Worm (Caenorhabditis elegans) whole organism, L1 larva: Measurements from ENCODE around the gene sahd-1.

Source experiments
- C04F5.9 ChIP-seq: sonication (generic microtip); optimal IDR thresholded peaks from 2 replicates; lab custom pipeline; 2016; ENCODE audit warnings: missing genetic modification characterization, missing compliant biosample characterization
- C16A3.4 ChIP-seq: fragments of 150-350 bp; optimal IDR thresholded peaks from 2 replicates; lab custom pipeline; 2014; ENCODE audit warnings: missing biosample characterization, missing genetic modification characterization
- C34B4.2 ChIP-seq: sonication (generic microtip); optimal IDR thresholded peaks from 2 replicates; lab custom pipeline; 2017; ENCODE audit warnings: mild to moderate bottlenecking, missing genetic modification characterization, missing compliant biosample characterization
- F16B12.6 ChIP-seq: fragments of 150-350 bp; optimal IDR thresholded peaks from 2 replicates; lab custom pipeline; 2014; ENCODE audit warnings: missing biosample characterization, missing genetic modification characterization
- Y116A8C.19 ChIP-seq: sonication (generic microtip); optimal IDR thresholded peaks from 2 replicates; lab custom pipeline; 2016; ENCODE audit warnings: missing compliant biosample characterization, missing genetic modification characterization, borderline replicate concordance
- alr-1 ChIP-seq: fragments of 200-800 bp; sonication (Bioruptor generic); optimal IDR thresholded peaks from 2 replicates; lab custom pipeline; 2018; ENCODE audit warnings: borderline replicate concordance, mild to moderate bottlenecking, missing genetic modification characterization, missing compliant biosample characterization
- aly-2 ChIP-seq: fragments of 150-350 bp; optimal IDR thresholded peaks from 2 replicates; lab custom pipeline; 2014; ENCODE audit warnings: missing biosample characterization, missing genetic modification characterization
- ama-1 ChIP-seq: fragments of 150-350 bp; optimal IDR thresholded peaks from 2 replicates; lab custom pipeline; 2014
- blmp-1 ChIP-seq: fragments of 150-350 bp; optimal IDR thresholded peaks from 2 replicates; lab custom pipeline; 2014; ENCODE audit warnings: missing biosample characterization, missing genetic modification characterization
- ceh-88 ChIP-seq: fragments of 200-800 bp; sonication (Bioruptor generic); IDR thresholded peaks from 2 replicates; pipeline ENCODE4 v1.3.6; 2022; ENCODE audit warnings: missing genetic modification characterization, missing compliant biosample characterization
- ceh-90 ChIP-seq: sonication (generic microtip); optimal IDR thresholded peaks from 2 replicates; lab custom pipeline; 2016; ENCODE audit warnings: missing genetic modification characterization, missing compliant biosample characterization
- dsc-1 ChIP-seq: sonication (generic microtip); optimal IDR thresholded peaks from 2 replicates; lab custom pipeline; 2016; ENCODE audit warnings: mild to moderate bottlenecking, missing genetic modification characterization, missing compliant biosample characterization
- efl-3 ChIP-seq: fragments of 200-800 bp; sonication (Bioruptor generic); optimal IDR thresholded peaks from 2 replicates; lab custom pipeline; 2018; ENCODE audit warnings: mild to moderate bottlenecking, missing genetic modification characterization, missing compliant biosample characterization
- elt-2 ChIP-seq: sonication (generic microtip); optimal IDR thresholded peaks from 2 replicates; lab custom pipeline; 2016; ENCODE audit warnings: missing genetic modification characterization, mild to moderate bottlenecking, inconsistent platforms, missing compliant biosample characterization, missing genetic modification reagents
- ets-5 ChIP-seq: fragments of 200-800 bp; sonication (Bioruptor generic); IDR thresholded peaks from 2 replicates; pipeline ENCODE4 v1.3.6; 2022; ENCODE audit warnings: missing genetic modification characterization, missing compliant biosample characterization
- fkh-10 ChIP-seq: sonication (generic microtip); optimal IDR thresholded peaks from 2 replicates; lab custom pipeline; 2017; ENCODE audit warnings: missing biosample characterization, missing genetic modification reagents, missing genetic modification characterization
- fkh-4 ChIP-seq: sonication (generic microtip); optimal IDR thresholded peaks from 2 replicates; lab custom pipeline; 2016; ENCODE audit warnings: missing compliant biosample characterization, missing genetic modification characterization, borderline replicate concordance
- fkh-8 ChIP-seq: sonication (generic microtip); optimal IDR thresholded peaks from 2 replicates; lab custom pipeline; 2016; ENCODE audit warnings: mild to moderate bottlenecking, missing genetic modification characterization, missing compliant biosample characterization
- fos-1 ChIP-seq: fragments of 150-350 bp; optimal IDR thresholded peaks from 2 replicates; lab custom pipeline; 2014; ENCODE audit warnings: missing biosample characterization, missing genetic modification characterization
- grh-1 ChIP-seq: fragments of 200-800 bp; sonication (Bioruptor generic); IDR thresholded peaks from 2 replicates; pipeline ENCODE4 v1.3.6; 2022; ENCODE audit warnings: missing genetic modification reagents, missing genetic modification characterization, missing compliant biosample characterization
- hlh-4 ChIP-seq: sonication (generic microtip); optimal IDR thresholded peaks from 2 replicates; lab custom pipeline; 2016; ENCODE audit warnings: mild to moderate bottlenecking, missing genetic modification characterization, missing compliant biosample characterization
- irx-1 ChIP-seq: sonication (generic microtip); optimal IDR thresholded peaks from 2 replicates; lab custom pipeline; 2016; ENCODE audit warnings: missing genetic modification characterization, missing compliant biosample characterization
- jun-1 ChIP-seq: fragments of 150-350 bp; optimal IDR thresholded peaks from 2 replicates; lab custom pipeline; 2014; ENCODE audit warnings: missing biosample characterization, missing genetic modification reagents, missing genetic modification characterization
- lin-13 ChIP-seq: fragments of 150-350 bp; optimal IDR thresholded peaks from 2 replicates; lab custom pipeline; 2014; ENCODE audit warnings: missing biosample characterization, missing genetic modification reagents, missing genetic modification characterization
- lin-14 ChIP-seq: fragments of 200-800 bp; sonication (Bioruptor generic); optimal IDR thresholded peaks from 2 replicates; lab custom pipeline; 2018; ENCODE audit warnings: mild to moderate bottlenecking, missing genetic modification characterization, moderate library complexity, missing compliant biosample characterization
- lin-39 ChIP-seq: fragments of 150-350 bp; optimal IDR thresholded peaks from 2 replicates; lab custom pipeline; 2014; ENCODE audit warnings: missing biosample characterization, missing genetic modification reagents, missing genetic modification characterization
- mab-9 ChIP-seq: fragments of 200-800 bp; sonication (Bioruptor generic); IDR thresholded peaks from 2 replicates; pipeline ENCODE4 v1.3.6; 2022; ENCODE audit warnings: missing genetic modification reagents, missing genetic modification characterization, missing compliant biosample characterization
- mdl-1 ChIP-seq, 2 experiments: fragments of 150-350 bp; optimal IDR thresholded peaks; 2 replicates each; lab custom pipeline; 2014 to 2017; ENCODE audit warnings: missing biosample characterization in 2 of 2, missing genetic modification characterization in 2 of 2, inconsistent platforms in 1 of 2
- mef-2 ChIP-seq: fragments of 150-350 bp; optimal IDR thresholded peaks from 2 replicates; lab custom pipeline; 2014; ENCODE audit warnings: missing biosample characterization, missing genetic modification characterization
- mep-1 ChIP-seq: fragments of 150-350 bp; optimal IDR thresholded peaks from 2 replicates; lab custom pipeline; 2014; ENCODE audit warnings: missing biosample characterization, missing genetic modification characterization
- nhr-11 ChIP-seq: fragments of 150-350 bp; optimal IDR thresholded peaks from 2 replicates; lab custom pipeline; 2014; ENCODE audit warnings: missing biosample characterization, missing genetic modification characterization
- nhr-19 ChIP-seq: fragments of 200-800 bp; sonication (Bioruptor generic); conservative IDR thresholded peaks from 2 replicates; pipeline ENCODE4 v1.3.6; 2022; ENCODE audit warnings: missing genetic modification characterization, missing compliant biosample characterization
- nhr-20 ChIP-seq: sonication (generic microtip); optimal IDR thresholded peaks from 2 replicates; lab custom pipeline; 2016; ENCODE audit warnings: mild to moderate bottlenecking, missing genetic modification characterization, missing compliant biosample characterization
- nhr-237 ChIP-seq: fragments of 150-350 bp; optimal IDR thresholded peaks from 2 replicates; lab custom pipeline; 2014; ENCODE audit warnings: missing biosample characterization, missing genetic modification characterization
- nhr-28 ChIP-seq: fragments of 150-350 bp; optimal IDR thresholded peaks from 2 replicates; lab custom pipeline; 2014; ENCODE audit warnings: missing biosample characterization, missing genetic modification characterization
- nhr-77 ChIP-seq: fragments of 150-350 bp; optimal IDR thresholded peaks from 2 replicates; lab custom pipeline; 2014; ENCODE audit warnings: missing biosample characterization, missing genetic modification characterization
- nhr-84 ChIP-seq: sonication (generic microtip); optimal IDR thresholded peaks from 2 replicates; lab custom pipeline; 2017; ENCODE audit warnings: missing biosample characterization, missing genetic modification characterization
- nhr-90 ChIP-seq: sonication (generic microtip); optimal IDR thresholded peaks from 2 replicates; lab custom pipeline; 2016; ENCODE audit warnings: mild to moderate bottlenecking, missing genetic modification characterization, missing compliant biosample characterization; ENCODE audit not compliant: poor library complexity
- pag-3 ChIP-seq: sonication (generic microtip); optimal IDR thresholded peaks from 2 replicates; lab custom pipeline; 2017; ENCODE audit warnings: missing genetic modification characterization, mild to moderate bottlenecking, missing compliant biosample characterization, antibody characterized with exemption, borderline replicate concordance; ENCODE audit not compliant: insufficient read depth
- pax-3 ChIP-seq: fragments of 200-800 bp; sonication (Bioruptor generic); optimal IDR thresholded peaks from 2 replicates; lab custom pipeline; 2018; ENCODE audit warnings: mild to moderate bottlenecking, missing genetic modification characterization, moderate library complexity, missing compliant biosample characterization
- snu-23 ChIP-seq: sonication (generic microtip); optimal IDR thresholded peaks from 2 replicates; lab custom pipeline; 2016; ENCODE audit warnings: missing genetic modification characterization, missing compliant biosample characterization
- sptf-1 ChIP-seq: fragments of 150-350 bp; optimal IDR thresholded peaks from 2 replicates; lab custom pipeline; 2014; ENCODE audit warnings: missing biosample characterization, missing genetic modification characterization
- swsn-7 ChIP-seq: sonication (generic microtip); optimal IDR thresholded peaks from 2 replicates; lab custom pipeline; 2016; ENCODE audit warnings: missing genetic modification characterization, missing compliant biosample characterization
- unc-30 ChIP-seq: sonication (generic microtip); optimal IDR thresholded peaks from 2 replicates; lab custom pipeline; 2017; ENCODE audit warnings: missing biosample characterization, missing genetic modification characterization
- unc-62 ChIP-seq: fragments of 150-350 bp; optimal IDR thresholded peaks from 2 replicates; lab custom pipeline; 2014; ENCODE audit warnings: missing biosample characterization, missing genetic modification reagents, missing genetic modification characterization
- unc-86 ChIP-seq: sonication (generic microtip); optimal IDR thresholded peaks from 2 replicates; lab custom pipeline; 2016; ENCODE audit warnings: missing genetic modification characterization, missing compliant biosample characterization
- unc-98 ChIP-seq: fragments of 200-800 bp; sonication (Bioruptor generic); IDR thresholded peaks from 2 replicates; pipeline ENCODE4 v1.3.6; 2022; ENCODE audit warnings: missing genetic modification characterization, missing compliant biosample characterization
- xbp-1 ChIP-seq: sonication (generic microtip); optimal IDR thresholded peaks from 2 replicates; lab custom pipeline; 2016; ENCODE audit warnings: missing genetic modification characterization, missing compliant biosample characterization
- zag-1 ChIP-seq: fragments of 150-350 bp; optimal IDR thresholded peaks from 2 replicates; lab custom pipeline; 2014; ENCODE audit warnings: missing biosample characterization, missing genetic modification characterization
- zip-4 ChIP-seq: fragments of 200-800 bp; sonication (Bioruptor generic); optimal IDR thresholded peaks from 2 replicates; lab custom pipeline; 2018; ENCODE audit warnings: mild to moderate bottlenecking, missing genetic modification characterization, moderate library complexity, missing compliant biosample characterization
- ztf-4 ChIP-seq: fragments of 150-350 bp; optimal IDR thresholded peaks from 2 replicates; lab custom pipeline; 2014; ENCODE audit warnings: missing biosample characterization, missing genetic modification characterization

sahd-1 gene

ce11 chrII:5503760-5504159 lies 11.0 kb downstream of the sahd-1 start, which contains the start of gene cyp-44A1:
TSS of gene cyp-44A1 (plus strand) at chrII:5504044.
- TF ChIP-seq nhr-11 (tag; lab: Kevin White, UChicago) (no peak), pag-3 (no peak), elt-2 (peak; percentile 40), nhr-19 (GFP tag; lab: Robert Waterston, UW) (no peak), fkh-8 (no peak), C04F5.9 (tag; lab: Kevin White, UChicago) (no peak), mep-1 (tag; lab: Kevin White, UChicago) (no peak)

- TF ChIP-seq unc-62 (GFP tag; lab: Kevin White, UChicago) (no peak), unc-86 (tag; lab: Kevin White, UChicago) (no peak), mep-1 (tag; lab: Kevin White, UChicago) (peak; percentile 46), dsc-1 (no peak), sptf-1 (no peak), pax-3 (tag; lab: Kevin White, UChicago) (no peak), fkh-4 (tag; lab: Kevin White, UChicago) (no peak), zag-1 (tag; lab: Kevin White, UChicago) (no peak), nhr-19 (GFP tag; lab: Robert Waterston, UW) (no peak), lin-39 (tag; lab: Kevin White, UChicago) (no peak), aly-2 (tag; lab: Kevin White, UChicago) (no peak), C16A3.4 (tag; lab: Kevin White, UChicago) (no peak), alr-1 (tag; lab: Kevin White, UChicago) (no peak), hlh-4 (tag; lab: Kevin White, UChicago) (no peak), mab-9 (GFP tag; lab: Robert Waterston, UW) (no peak), ztf-4 (tag; lab: Kevin White, UChicago) (no peak), efl-3 (GFP tag; lab: Kevin White, UChicago) (no peak), nhr-28 (tag; lab: Kevin White, UChicago) (no peak), unc-98 (GFP tag; lab: Robert Waterston, UW) (no peak), F16B12.6 (peak; percentile 30), fkh-10 (GFP tag; lab: Kevin White, UChicago) (no peak), nhr-84 (tag; lab: Kevin White, UChicago) (no peak), snu-23 (peak; percentile 24), nhr-20 (tag; lab: Kevin White, UChicago) (no peak), jun-1 (tag; lab: Kevin White, UChicago) (no peak), blmp-1 (tag; lab: Kevin White, UChicago) (peak; percentile 55), ceh-90 (tag; lab: Kevin White, UChicago) (no peak), elt-2 (no peak), lin-14 (GFP tag; lab: Kevin White, UChicago) (peak; percentile 29), swsn-7 (tag; lab: Kevin White, UChicago) (no peak), ceh-88 (GFP tag; lab: Robert Waterston, UW) (no peak), fos-1 (tag; lab: Kevin White, UChicago) (no peak), irx-1 (tag; lab: Kevin White, UChicago) (no peak), nhr-237 (no peak), nhr-90 (tag; lab: Kevin White, UChicago) (no peak), xbp-1 (no peak), ama-1 (lab: Kevin White, UChicago) (no peak), ets-5 (GFP tag; lab: Robert Waterston, UW) (no peak), unc-30 (no peak), nhr-77 (tag; lab: Kevin White, UChicago) (no peak), C04F5.9 (tag; lab: Kevin White, UChicago) (no peak), pag-3 (no peak), lin-13 (GFP tag; lab: Kevin White, UChicago) (no peak), mdl-1 (tag; optimal IDR thresholded peaks at IDR 0.05; lab: Kevin White, UChicago) (no peak), zip-4 (GFP tag; lab: Kevin White, UChicago) (no peak), Y116A8C.19 (tag; lab: Kevin White, UChicago) (no peak), grh-1 (no peak), C34B4.2 (tag; lab: Kevin White, UChicago) (no peak), mef-2 (tag; lab: Kevin White, UChicago) (no peak)
These were observed 13.6 kb downstream of the sahd-1 start, which contains the start of gene F12A10.8 for ce11 chrII:5500986-5501657. TSS of gene F12A10.8 (minus strand) at chrII:5501064.
